Worm (Caenorhabditis elegans) whole organism, L4/young adult: ENCODE data around the gene T28B11.1.

ENCODE experiments used
- W03F9.2 ChIP-seq: fragments of 150-350 bp; optimal IDR thresholded peaks from 2 replicates; lab custom pipeline; 2014; ENCODE audit warnings: missing biosample characterization, missing genetic modification characterization
- dao-5 ChIP-seq: sonication (generic microtip); optimal IDR thresholded peaks from 2 replicates; lab custom pipeline; 2016; ENCODE audit warnings: missing genotype, missing genetic modification characterization, moderate library complexity, missing compliant biosample characterization
- him-1 ChIP-seq: sonication (generic microtip); optimal IDR thresholded peaks from 2 replicates; lab custom pipeline; 2016; ENCODE audit warnings: missing genotype, missing genetic modification reagents, missing genetic modification characterization, missing compliant biosample characterization

The T28B11.1 gene

DNA sequence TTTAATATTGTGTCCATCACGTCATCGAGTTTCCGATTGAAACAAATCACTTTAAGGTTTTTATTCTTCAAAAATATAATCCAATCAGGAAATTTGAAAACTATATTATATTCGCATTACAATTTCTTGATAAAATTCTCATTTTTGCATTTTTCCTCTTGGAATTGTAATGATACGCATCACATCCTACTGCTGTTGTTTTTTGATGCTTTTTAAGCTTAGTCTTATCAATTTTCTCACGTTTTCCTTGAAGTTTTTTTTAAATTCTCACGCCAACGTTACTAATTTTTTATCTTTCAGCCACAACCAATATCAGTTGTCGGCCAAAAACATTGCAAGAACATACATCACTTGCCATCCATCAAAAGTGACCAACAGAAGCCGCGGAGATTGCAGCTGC, 50.1 kb downstream of the T28B11.1 start, which contains the start of gene gsp-1:
Gene gsp-1 (plus strand): TSS at position 301 of the 400 bp plus-strand sequence.
- TF ChIP-seq him-1 (tag; lab: Kevin White, UChicago): no peak
- no peak for TF ChIP-seq W03F9.2 (tag; lab: Kevin White, UChicago)
- TF ChIP-seq dao-5 (tag; lab: Kevin White, UChicago): no peak

DNA sequence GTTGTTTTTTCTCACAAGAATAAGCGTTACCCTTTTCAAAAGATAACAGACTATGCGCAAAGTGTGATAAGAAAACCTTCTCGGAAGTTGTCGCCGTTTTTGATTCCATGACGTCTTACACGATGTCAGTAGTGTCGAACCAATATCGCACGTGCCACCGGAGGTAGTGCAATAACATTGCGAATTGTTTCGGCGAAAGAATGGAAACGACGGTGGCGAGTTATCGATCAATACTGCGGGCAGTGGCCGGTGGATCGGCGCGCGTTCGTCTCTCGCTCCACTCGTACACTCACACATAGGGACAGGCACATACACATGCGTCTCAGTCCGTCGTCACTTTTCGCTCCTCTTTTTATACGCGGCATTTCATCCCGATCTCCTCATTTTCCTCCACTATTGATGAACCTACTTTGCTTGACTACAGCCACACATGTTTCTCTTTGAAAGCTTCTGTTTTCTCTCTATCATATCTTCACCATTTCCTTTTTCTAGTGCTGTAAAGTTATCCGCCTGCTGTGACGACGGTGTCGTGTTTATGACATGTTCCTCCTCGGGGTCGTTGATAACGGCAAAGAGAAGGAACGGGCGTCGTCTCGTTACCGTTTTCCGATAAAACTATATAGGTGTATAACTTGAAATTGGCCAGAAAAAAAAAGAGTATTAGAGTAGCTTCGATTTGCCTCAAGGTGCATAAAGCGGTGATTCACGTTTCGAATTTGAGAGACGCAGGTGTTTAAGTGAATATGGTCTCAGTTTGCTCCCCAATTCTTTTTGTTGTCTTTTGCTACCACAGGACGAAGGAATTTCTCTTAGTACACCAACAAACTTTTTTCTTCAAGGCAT, 50.9 kb downstream of the T28B11.1 start:
- no peak for TF ChIP-seq him-1 (tag; lab: Kevin White, UChicago)
- no peak for TF ChIP-seq dao-5 (tag; lab: Kevin White, UChicago)
- no peak for TF ChIP-seq W03F9.2 (tag; lab: Kevin White, UChicago)

DNA sequence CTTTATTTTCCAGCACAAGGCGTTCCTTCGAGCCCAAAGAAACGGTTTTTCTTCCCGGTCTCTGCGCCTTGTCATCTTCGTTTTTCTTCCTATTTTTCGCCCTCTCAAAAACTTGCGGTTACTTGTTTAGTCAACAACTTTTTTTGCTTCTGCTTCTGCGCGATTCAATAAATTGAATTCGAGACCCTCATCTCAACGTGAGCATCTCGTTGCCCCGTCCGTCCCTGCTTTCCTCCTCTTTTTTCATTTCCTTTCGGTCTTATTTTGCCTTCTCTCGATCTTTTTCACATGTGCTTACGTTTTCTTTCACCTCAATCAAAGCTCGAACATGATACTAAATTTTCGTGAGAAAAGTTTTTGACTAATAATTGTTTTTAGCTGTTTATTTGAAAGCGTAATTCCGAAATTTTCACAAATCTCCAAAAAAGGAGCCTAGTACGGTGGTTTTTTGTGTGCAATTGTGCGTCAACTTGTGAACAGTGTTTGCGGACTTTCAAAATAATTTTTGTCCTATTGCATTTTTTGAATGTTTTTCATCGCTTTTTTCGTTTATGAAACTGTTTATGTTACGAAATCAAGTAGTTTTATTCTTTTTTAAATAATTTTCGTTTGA, 52.1 kb downstream of the T28B11.1 start:
- TF ChIP-seq dao-5 (tag; lab: Kevin White, UChicago) (no peak), him-1 (tag; lab: Kevin White, UChicago) (no peak), W03F9.2 (tag; lab: Kevin White, UChicago) (no peak)

DNA sequence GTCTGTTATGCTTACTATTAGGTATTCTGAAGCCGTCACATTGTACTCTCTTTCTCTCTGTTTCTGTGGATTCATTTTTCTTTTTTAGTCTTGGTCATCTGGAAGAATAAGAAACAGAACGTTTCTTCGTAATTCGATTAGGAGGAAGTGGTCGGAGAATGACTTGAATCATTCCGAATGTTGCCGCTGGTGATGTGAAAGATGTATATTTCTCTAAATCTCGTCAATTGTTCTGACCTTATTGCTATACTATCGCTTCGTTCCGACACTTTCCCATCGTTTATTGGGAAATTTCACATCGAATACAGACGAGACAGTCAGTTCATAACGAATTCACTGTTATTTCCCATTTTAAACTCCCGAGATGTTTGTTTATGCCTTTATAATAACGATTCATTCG, 53.1 kb downstream of the T28B11.1 start:
- no peak for TF ChIP-seq W03F9.2 (tag; lab: Kevin White, UChicago)
- no peak for TF ChIP-seq dao-5 (tag; lab: Kevin White, UChicago)
- TF ChIP-seq him-1 (tag; lab: Kevin White, UChicago): no peak

DNA sequence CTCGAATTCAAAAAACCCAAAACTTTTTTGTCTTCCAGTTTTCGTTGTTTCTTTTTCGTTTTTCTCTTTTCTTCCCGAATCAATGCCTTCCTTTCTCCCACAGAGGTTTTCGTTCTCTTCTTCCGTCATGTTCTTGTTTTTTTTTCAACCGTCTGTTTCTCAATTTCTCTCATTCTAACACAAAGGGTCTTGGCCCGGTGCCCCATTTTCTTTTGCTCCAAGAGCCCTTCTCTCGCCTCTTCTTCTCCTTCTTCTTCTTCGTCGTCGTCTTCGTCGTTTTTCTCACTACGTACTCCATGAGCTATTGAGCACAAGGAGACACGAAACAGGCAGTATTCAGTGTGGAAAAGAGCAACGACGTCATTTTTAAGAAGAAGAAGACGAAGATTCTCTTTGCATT, 54.8 kb downstream of the T28B11.1 start:
- TF ChIP-seq him-1 (tag; lab: Kevin White, UChicago) (peak; percentile 71), dao-5 (tag; lab: Kevin White, UChicago) (no peak)

DNA sequence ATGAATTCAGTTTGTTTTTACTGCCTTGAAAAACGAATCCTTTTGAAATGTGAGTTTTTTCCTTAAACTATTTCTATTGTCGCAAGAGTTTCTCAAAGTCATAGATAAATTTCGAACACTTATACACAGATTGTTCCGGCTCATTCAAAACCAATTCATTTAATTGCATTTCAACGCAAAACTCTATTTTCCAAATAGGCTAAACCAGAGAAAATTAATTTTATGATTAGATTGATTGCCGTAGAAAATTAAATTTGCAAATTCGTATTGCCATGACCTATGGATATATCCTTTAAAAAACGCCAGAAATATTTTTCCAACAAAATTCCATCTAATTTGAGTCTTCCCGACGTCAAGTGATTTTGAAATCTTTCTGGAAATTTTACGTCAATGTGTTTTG, 56.2 kb downstream of the T28B11.1 start:
- no peak for TF ChIP-seq dao-5 (tag; lab: Kevin White, UChicago)
- TF ChIP-seq W03F9.2 (tag; lab: Kevin White, UChicago): no peak
- TF ChIP-seq him-1 (tag; lab: Kevin White, UChicago): no peak

DNA sequence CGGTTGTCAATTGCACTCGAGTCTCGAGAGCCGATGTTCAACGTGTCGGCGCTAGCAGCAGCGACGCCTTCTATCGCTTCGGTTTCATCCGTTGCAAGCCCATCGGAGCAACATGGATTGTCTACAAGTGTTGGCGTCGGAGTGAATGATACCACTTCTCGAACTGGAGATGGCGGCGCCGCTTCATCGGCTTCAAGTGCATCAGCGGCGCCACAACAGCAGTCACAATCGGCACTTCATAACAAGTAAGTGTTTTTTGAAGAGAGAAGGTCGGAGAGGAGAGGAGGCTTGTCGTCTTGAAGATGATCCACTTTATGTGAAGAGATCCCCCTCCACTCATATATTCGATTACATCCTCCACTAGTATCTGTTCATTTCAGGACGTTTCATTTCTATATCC, 59.6 kb downstream of the T28B11.1 start:
- no peak for TF ChIP-seq W03F9.2 (tag; lab: Kevin White, UChicago)
- TF ChIP-seq dao-5 (tag; lab: Kevin White, UChicago): no peak
- no peak for TF ChIP-seq him-1 (tag; lab: Kevin White, UChicago)

DNA sequence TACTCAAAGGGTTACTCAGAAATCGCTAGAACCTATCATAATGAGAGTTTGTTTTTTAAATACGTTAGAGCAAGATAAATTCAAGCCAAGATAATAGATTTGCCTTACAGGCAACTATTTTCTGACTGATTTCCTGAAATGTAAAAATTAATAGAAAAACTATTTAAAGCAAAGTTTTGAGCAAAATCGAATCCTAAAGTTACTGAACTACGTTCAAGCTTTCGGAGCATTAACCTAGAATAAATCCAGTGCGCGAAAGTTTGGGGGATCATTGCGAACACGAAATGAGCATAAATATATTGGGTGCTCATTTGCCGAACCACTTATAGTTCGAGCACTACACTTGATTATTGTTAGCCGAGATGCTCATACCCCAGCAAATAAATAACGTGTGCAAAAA, 60.6 kb downstream of the T28B11.1 start, which contains the start of gene ceh-22:
Gene ceh-22 (plus strand): TSS at position 301 of the 400 bp plus-strand sequence.
- no peak for TF ChIP-seq him-1 (tag; lab: Kevin White, UChicago)
- no peak for TF ChIP-seq dao-5 (tag; lab: Kevin White, UChicago)
- no peak for TF ChIP-seq W03F9.2 (tag; lab: Kevin White, UChicago)

DNA sequence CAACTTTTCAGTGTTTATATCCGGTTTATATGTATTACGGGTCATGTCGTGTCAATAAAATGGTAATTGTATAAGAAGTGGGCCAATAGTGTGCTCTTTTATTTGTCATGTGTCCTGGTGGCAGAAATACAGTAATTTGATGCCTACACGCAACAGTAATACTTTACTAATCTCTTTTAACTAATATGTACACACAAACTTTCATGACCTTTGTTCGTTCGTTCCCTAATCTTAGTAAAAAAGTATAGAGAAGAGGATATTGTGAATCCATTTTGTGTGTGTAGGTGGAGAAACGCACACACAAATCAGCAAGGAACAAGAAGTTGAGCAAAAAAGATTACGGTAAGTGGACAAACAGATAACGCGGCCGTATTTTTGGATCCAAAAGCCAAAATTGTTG, 61.4 kb downstream of the T28B11.1 start:
- no peak for TF ChIP-seq dao-5 (tag; lab: Kevin White, UChicago)

DNA sequence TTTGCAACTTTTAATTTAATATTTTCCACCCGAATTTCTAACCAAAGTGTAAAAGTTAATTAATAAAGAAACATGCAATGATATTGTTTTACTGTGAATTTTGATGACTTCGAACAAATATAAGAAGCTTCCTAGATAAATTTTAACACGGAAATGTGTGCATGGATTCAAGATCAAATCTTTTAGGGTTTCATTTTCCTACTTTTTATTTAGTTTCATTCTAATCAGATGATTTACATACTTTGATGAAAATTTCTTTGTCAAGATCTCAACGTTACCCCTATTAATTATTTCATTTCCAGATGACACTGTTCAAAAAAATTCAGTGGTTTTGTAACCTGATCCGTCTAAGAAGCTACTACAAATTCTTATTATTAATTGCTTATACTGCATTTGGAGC, 64.9 kb downstream of the T28B11.1 start, which contains the start of gene twk-12:
Gene twk-12 (plus strand): TSS at position 301 of the 400 bp plus-strand sequence.
- TF ChIP-seq dao-5 (tag; lab: Kevin White, UChicago) (no peak), W03F9.2 (tag; lab: Kevin White, UChicago) (no peak), him-1 (tag; lab: Kevin White, UChicago) (no peak)

DNA sequence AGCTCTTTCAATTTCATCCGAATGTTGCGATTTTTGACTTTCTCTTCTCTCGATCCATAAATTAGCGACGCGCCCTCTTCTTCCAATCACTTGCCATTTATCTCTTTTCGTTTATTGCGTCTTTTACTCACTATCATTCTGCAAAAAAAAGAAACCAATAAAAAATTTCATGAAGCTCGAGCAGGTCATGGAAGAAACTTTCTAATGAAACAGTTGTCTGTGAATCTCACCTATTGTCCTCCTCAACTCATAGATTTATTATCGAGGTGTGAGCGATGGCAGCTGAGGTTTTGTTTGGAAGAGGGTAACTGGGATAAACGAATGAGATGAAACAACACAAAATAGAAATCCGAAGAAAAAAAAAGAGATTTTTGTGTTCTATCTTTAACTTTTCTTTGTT, 68.0 kb downstream of the T28B11.1 start:
- TF ChIP-seq dao-5 (tag; lab: Kevin White, UChicago) (no peak), him-1 (tag; lab: Kevin White, UChicago) (no peak), W03F9.2 (tag; lab: Kevin White, UChicago) (no peak)
